Worm (Caenorhabditis elegans) whole organism, mixed stage, embryonic: ENCODE measurements around the gene R13H4.7.

Source experiments
- blmp-1 ChIP-seq: fragments of 150-350 bp; optimal IDR thresholded peaks from 2 replicates; lab custom pipeline; 2014; ENCODE audit warnings: missing biosample characterization, missing genetic modification characterization
- elt-1 ChIP-seq: sonication (generic microtip); optimal IDR thresholded peaks from 2 replicates; lab custom pipeline; 2017; ENCODE audit warnings: missing genetic modification characterization, mild to moderate bottlenecking, missing compliant biosample characterization, antibody characterized with exemption, moderate library complexity, borderline replicate concordance; ENCODE audit not compliant: insufficient read depth
- lin-13 ChIP-seq: fragments of 150-350 bp; optimal IDR thresholded peaks from 2 replicates; lab custom pipeline; 2014; ENCODE audit warnings: missing biosample characterization, missing genetic modification characterization
- lin-32 ChIP-seq: fragments of 200-800 bp; sonication (Bioruptor generic); optimal IDR thresholded peaks from 2 replicates; lab custom pipeline; 2018; ENCODE audit warnings: mild to moderate bottlenecking, missing genetic modification characterization, missing compliant biosample characterization
- lsy-2 ChIP-seq: fragments of 150-350 bp; optimal IDR thresholded peaks from 2 replicates; lab custom pipeline; 2014; ENCODE audit warnings: missing biosample characterization, missing genetic modification characterization
- mab-5 ChIP-seq: fragments of 150-350 bp; optimal IDR thresholded peaks from 2 replicates; lab custom pipeline; 2014; ENCODE audit warnings: missing biosample characterization, missing genetic modification characterization
- nhr-2 ChIP-seq: fragments of 150-350 bp; optimal IDR thresholded peaks from 2 replicates; lab custom pipeline; 2014; ENCODE audit warnings: missing biosample characterization, missing genetic modification characterization
- pha-4 ChIP-seq: fragments of 150-350 bp; optimal IDR thresholded peaks from 2 replicates; lab custom pipeline; 2018; ENCODE audit warnings: missing biosample characterization, missing genetic modification reagents, missing genetic modification characterization
- sem-2 ChIP-seq: fragments of 200-800 bp; sonication (Bioruptor generic); optimal IDR thresholded peaks from 2 replicates; lab custom pipeline; 2018; ENCODE audit warnings: mild to moderate bottlenecking, missing genetic modification characterization, missing compliant biosample characterization
- snpc-4 ChIP-seq: fragments of 150-350 bp; optimal IDR thresholded peaks from 2 replicates; lab custom pipeline; 2014; ENCODE audit warnings: missing biosample characterization, missing genetic modification characterization
- unc-39 ChIP-seq: fragments of 150-350 bp; optimal IDR thresholded peaks from 2 replicates; lab custom pipeline; 2014; ENCODE audit warnings: missing biosample characterization, missing genetic modification characterization
- unc-62 ChIP-seq: fragments of 150-350 bp; optimal IDR thresholded peaks from 2 replicates; lab custom pipeline; 2014; ENCODE audit warnings: missing biosample characterization, missing genetic modification reagents, missing genetic modification characterization
- ztf-11 ChIP-seq: fragments of 150-350 bp; optimal IDR thresholded peaks from 2 replicates; lab custom pipeline; 2014; ENCODE audit warnings: missing biosample characterization, missing genetic modification characterization

ce11 chrV:11856022-11856421 lies 12.0 kb downstream of the R13H4.7 start:
- no peak for TF ChIP-seq elt-1 (tag; lab: Kevin White, UChicago)
- TF ChIP-seq pha-4 (tag; lab: Kevin White, UChicago): no peak
- TF ChIP-seq snpc-4 (tag; lab: Kevin White, UChicago): no peak
- no peak for TF ChIP-seq unc-39 (tag; lab: Kevin White, UChicago)
- no peak for TF ChIP-seq nhr-2 (tag; lab: Kevin White, UChicago)
- TF ChIP-seq lin-13 (tag; lab: Kevin White, UChicago): no peak
- no peak for TF ChIP-seq ztf-11 (tag; lab: Kevin White, UChicago)
- TF ChIP-seq lin-32 (GFP tag; lab: Kevin White, UChicago): no peak
- TF ChIP-seq blmp-1 (tag; lab: Kevin White, UChicago): no peak
- TF ChIP-seq mab-5 (tag; lab: Kevin White, UChicago): no peak
- TF ChIP-seq unc-62 (GFP tag; lab: Kevin White, UChicago): no peak
- TF ChIP-seq lsy-2: no peak
- TF ChIP-seq sem-2 (GFP tag; lab: Kevin White, UChicago): no peak
